Worm (Caenorhabditis elegans): ENCODE results near the gene ndab-2.

ndab-2 gene

ce11 chrIII:7166664-7167567 is 13.6 kb upstream of the ndab-2 start (continued):
- TF ChIP-seq ceh-16 (tag; optimal IDR thresholded peaks at IDR 0.05) (no peak), elt-1 (tag; optimal IDR thresholded peaks at IDR 0.05) (no peak), lin-11 (tag; optimal IDR thresholded peaks at IDR 0.05) (peak; percentile 63), blmp-1 (tag; optimal IDR thresholded peaks at IDR 0.05; ENCODE audit: insufficient read depth) (no peak), mbf-1 (tag; optimal IDR thresholded peaks at IDR 0.05) (no peak), R02D3.7 (tag; optimal IDR thresholded peaks at IDR 0.05) (no peak), nhr-129 (tag; optimal IDR thresholded peaks at IDR 0.05) (peak; percentile 76), dmd-4 (tag; optimal IDR thresholded peaks at IDR 0.05) (no peak), unc-55 (GFP tag; optimal IDR thresholded peaks at IDR 0.05) (peak; percentile 82), lin-13 (GFP tag; optimal IDR thresholded peaks at IDR 0.05) (peak; percentile 5), crh-2 (tag; optimal IDR thresholded peaks at IDR 0.05) (peak; percentile 71), nhr-10 (tag; optimal IDR thresholded peaks at IDR 0.05) (no peak), lin-39 (tag; optimal IDR thresholded peaks at IDR 0.05) (no peak), elt-3 (tag; optimal IDR thresholded peaks at IDR 0.05) (no peak), ceh-82 (tag; optimal IDR thresholded peaks at IDR 0.05) (no peak), unc-39 (tag; optimal IDR thresholded peaks at IDR 0.05) (no peak), fos-1 (tag; optimal IDR thresholded peaks at IDR 0.05) (peak; percentile 58), nhr-77 (tag; optimal IDR thresholded peaks at IDR 0.05) (no peak)

DNA sequence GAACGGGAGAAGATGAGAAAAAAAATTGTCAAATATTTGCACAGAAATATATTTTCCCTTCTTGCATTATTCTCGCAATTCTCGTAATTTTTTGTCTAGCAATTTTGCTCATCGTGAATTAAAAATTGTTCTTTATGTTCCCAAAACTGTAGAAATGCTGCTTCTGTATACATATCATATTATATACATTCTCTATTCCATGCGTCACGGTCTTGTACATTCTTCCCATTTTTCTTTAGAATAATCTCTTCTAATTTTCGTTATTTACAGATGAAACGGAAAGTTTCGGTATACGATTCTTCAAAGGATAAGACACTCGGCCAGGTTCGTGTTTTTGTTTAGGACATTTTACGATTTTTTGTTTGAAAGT is 13.0 kb upstream of the ndab-2 start, which contains the start of gene acs-4:
acs-4 (plus strand) TSS at position 271 of the 370 bp plus-strand sequence.
- TF ChIP-seq ama-1 (optimal IDR thresholded peaks at IDR 0.05) = no peak
- TF ChIP-seq sma-3 (GFP tag; optimal IDR thresholded peaks at IDR 0.05) = no peak
- no peak for TF ChIP-seq lsy-2 (tag; optimal IDR thresholded peaks at IDR 0.05)
- TF ChIP-seq nhr-129 (tag; optimal IDR thresholded peaks at IDR 0.05) = no peak
- TF ChIP-seq lin-11 (tag; optimal IDR thresholded peaks at IDR 0.05) = no peak
- no peak for TF ChIP-seq snpc-4 (tag; optimal IDR thresholded peaks at IDR 0.05)
- TF ChIP-seq crh-2 (tag; optimal IDR thresholded peaks at IDR 0.05) = no peak
- no peak for TF ChIP-seq nhr-237 (tag; optimal IDR thresholded peaks at IDR 0.05)
- TF ChIP-seq nhr-12 (tag; optimal IDR thresholded peaks at IDR 0.05) = no peak

DNA sequence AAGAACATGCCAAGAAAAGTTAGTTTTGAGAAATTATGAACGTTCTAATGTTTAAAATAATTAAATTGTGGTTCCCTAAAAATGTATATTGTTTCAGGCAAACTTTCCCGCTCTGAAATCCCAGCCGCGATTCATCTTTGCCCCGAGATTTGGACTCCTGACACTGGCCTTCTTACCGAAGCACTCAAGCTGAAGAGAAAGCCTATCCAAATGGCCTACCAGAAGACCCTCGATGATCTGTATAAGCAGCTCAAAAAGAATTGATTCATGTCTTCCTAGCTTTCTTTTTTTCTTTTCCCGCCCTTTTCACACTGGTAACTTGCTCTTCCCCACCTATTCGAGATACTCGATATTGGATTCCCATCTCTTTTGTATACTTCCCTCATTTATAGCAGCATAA is 10.5 kb upstream of the ndab-2 start:
- no peak for TF ChIP-seq sma-9 (GFP tag; optimal IDR thresholded peaks at IDR 0.05)
- no peak for TF ChIP-seq sma-9 (tag; optimal IDR thresholded peaks at IDR 0.05)
- no peak for TF ChIP-seq nhr-77 (tag; optimal IDR thresholded peaks at IDR 0.05)
- no peak for TF ChIP-seq F13H6.1 (tag; optimal IDR thresholded peaks at IDR 0.05)
- TF ChIP-seq nhr-11 (tag; optimal IDR thresholded peaks at IDR 0.05) = no peak
- no peak for TF ChIP-seq nhr-237 (tag; optimal IDR thresholded peaks at IDR 0.05)
- TF ChIP-seq ama-1 (optimal IDR thresholded peaks at IDR 0.05) = no peak
- TF ChIP-seq nhr-129 (tag; optimal IDR thresholded peaks at IDR 0.05) = no peak
- TF ChIP-seq peb-1 (tag; optimal IDR thresholded peaks at IDR 0.05) = no peak

- no peak for TF ChIP-seq C34F6.9 (tag; optimal IDR thresholded peaks at IDR 0.05)
- no peak for TF ChIP-seq nhr-77 (tag; optimal IDR thresholded peaks at IDR 0.05)
- TF ChIP-seq nhr-6 (tag; optimal IDR thresholded peaks at IDR 0.05) = no peak
- no peak for TF ChIP-seq skn-1 (tag; optimal IDR thresholded peaks at IDR 0.05)
- TF ChIP-seq crh-2 (tag; optimal IDR thresholded peaks at IDR 0.05) = no peak
- no peak for TF ChIP-seq sma-3 (GFP tag; optimal IDR thresholded peaks at IDR 0.05)
These were observed 2.1 kb upstream of the ndab-2 start for ce11 chrIII:7178497-7178896.

DNA sequence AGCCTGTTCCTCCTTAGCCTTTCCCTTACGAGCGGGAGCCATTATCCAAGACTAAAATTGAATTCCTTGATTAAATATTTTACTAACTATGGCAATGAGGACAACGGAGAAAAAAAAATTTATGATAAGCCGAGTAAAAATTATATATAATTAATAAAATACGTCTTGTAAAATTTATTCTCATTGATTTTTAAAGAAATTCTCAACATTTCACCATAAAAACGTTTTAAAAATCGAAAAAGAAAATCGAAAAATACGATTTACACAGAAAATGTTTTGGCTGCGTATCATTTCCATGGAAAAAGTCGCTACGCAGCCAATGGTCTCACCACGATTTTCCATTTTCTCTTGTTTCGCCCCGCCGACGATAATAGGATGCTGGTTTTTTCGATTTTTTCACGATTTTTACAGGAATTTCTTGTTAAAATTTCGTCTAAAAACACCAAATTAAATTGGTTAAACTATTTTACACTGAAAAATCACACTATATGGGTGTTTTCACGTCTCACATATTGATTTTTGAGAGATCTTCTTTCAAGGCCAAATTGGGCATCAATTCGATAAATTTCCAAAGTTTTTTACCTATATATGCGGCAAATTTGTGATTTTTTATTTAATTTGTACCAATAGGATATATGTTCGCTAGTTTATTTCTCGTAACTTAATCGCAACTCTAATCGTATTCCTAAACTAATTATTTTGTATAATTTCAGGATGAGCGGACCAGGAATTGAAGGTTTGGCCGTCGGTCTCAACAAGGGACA is 832 bp upstream of the ndab-2 start, which contains the start of the genes rps-14 and rpl-36:
rps-14 (minus strand) TSS at position 51 of the 764 bp plus-strand sequence.
rpl-36 (plus strand) TSS at position 714 of the 764 bp plus-strand sequence.
- peak; percentile 83 for TF ChIP-seq F13H6.1 (tag; optimal IDR thresholded peaks at IDR 0.05)
- no peak for TF ChIP-seq aly-2 (tag; optimal IDR thresholded peaks at IDR 0.05)
- TF ChIP-seq nhr-12 (tag; optimal IDR thresholded peaks at IDR 0.05) = no peak
- peak; percentile 88 for TF ChIP-seq gmeb-1 (tag; optimal IDR thresholded peaks at IDR 0.05)
- peak; percentile 88 for TF ChIP-seq nhr-129 (tag; optimal IDR thresholded peaks at IDR 0.05)
- peak; percentile 23 for TF ChIP-seq nhr-77 (tag; optimal IDR thresholded peaks at IDR 0.05)
- TF ChIP-seq nhr-11 (tag; optimal IDR thresholded peaks at IDR 0.05) = no peak
- TF ChIP-seq nhr-6 (tag; optimal IDR thresholded peaks at IDR 0.05) = peak; percentile 91
- no peak for TF ChIP-seq lin-39 (tag; optimal IDR thresholded peaks at IDR 0.05)
- TF ChIP-seq blmp-1 (tag; optimal IDR thresholded peaks at IDR 0.05; ENCODE audit: insufficient read depth) = peak; percentile 88
- TF ChIP-seq ama-1 (optimal IDR thresholded peaks at IDR 0.05) = peak; percentile 87
- TF ChIP-seq R02D3.7 (tag; optimal IDR thresholded peaks at IDR 0.05) = peak; percentile 44
- no peak for TF ChIP-seq Y55F3AM.14 (GFP tag; optimal IDR thresholded peaks at IDR 0.05)
- no peak for TF ChIP-seq ztf-11 (tag; optimal IDR thresholded peaks at IDR 0.05)
- TF ChIP-seq peb-1 (tag; optimal IDR thresholded peaks at IDR 0.05) = no peak
- TF ChIP-seq alr-1 (tag; optimal IDR thresholded peaks at IDR 0.05) = no peak
- TF ChIP-seq ceh-82 (tag; optimal IDR thresholded peaks at IDR 0.05) = peak; percentile 23
- TF ChIP-seq nhr-25 (tag; optimal IDR thresholded peaks at IDR 0.05) = peak; percentile 93
- no peak for TF ChIP-seq nhr-237 (tag; optimal IDR thresholded peaks at IDR 0.05)
- no peak for TF ChIP-seq unc-39 (tag; optimal IDR thresholded peaks at IDR 0.05)
- peak; percentile 71 for TF ChIP-seq fos-1 (tag; optimal IDR thresholded peaks at IDR 0.05)
- no peak for TF ChIP-seq elt-1 (tag; optimal IDR thresholded peaks at IDR 0.05)
- TF ChIP-seq lin-13 (GFP tag; optimal IDR thresholded peaks at IDR 0.05) = peak; percentile 91
- TF ChIP-seq zag-1 (tag; optimal IDR thresholded peaks at IDR 0.05) = no peak
- TF ChIP-seq nhr-21 (tag; optimal IDR thresholded peaks at IDR 0.05) = peak; percentile 91
- peak; percentile 95 for TF ChIP-seq C34F6.9 (tag; optimal IDR thresholded peaks at IDR 0.05)
- TF ChIP-seq dmd-4 (tag; optimal IDR thresholded peaks at IDR 0.05) = no peak
- peak; percentile 74 for TF ChIP-seq snpc-4 (tag; optimal IDR thresholded peaks at IDR 0.05)
